Worm (Caenorhabditis elegans) whole organism, L2 larva: Measurements from ENCODE around the gene copg-1.

Experiments used
- C34F6.9 ChIP-seq: fragments of 150-350 bp; optimal IDR thresholded peaks from 2 replicates; lab custom pipeline; 2014; ENCODE audit warnings: missing biosample characterization, missing genetic modification characterization
- F13H6.1 ChIP-seq: sonication (generic microtip); optimal IDR thresholded peaks from 2 replicates; lab custom pipeline; 2016; ENCODE audit warnings: missing genetic modification characterization, missing compliant biosample characterization
- R02D3.7 ChIP-seq: fragments of 150-350 bp; optimal IDR thresholded peaks from 2 replicates; lab custom pipeline; 2014; ENCODE audit warnings: missing biosample characterization, missing genetic modification characterization
- Y55F3AM.14 ChIP-seq: fragments of 200-800 bp; sonication (Bioruptor generic); optimal IDR thresholded peaks from 2 replicates; lab custom pipeline; 2018; ENCODE audit warnings: mild to moderate bottlenecking, missing genetic modification characterization, missing compliant biosample characterization
- ZK546.5 ChIP-seq: sonication (generic microtip); optimal IDR thresholded peaks from 2 replicates; lab custom pipeline; 2017; ENCODE audit warnings: missing biosample characterization, missing genetic modification characterization
- alr-1 ChIP-seq: fragments of 150-350 bp; optimal IDR thresholded peaks from 2 replicates; lab custom pipeline; 2014; ENCODE audit warnings: missing biosample characterization, missing genetic modification characterization
- aly-2 ChIP-seq: fragments of 150-350 bp; optimal IDR thresholded peaks from 2 replicates; lab custom pipeline; 2014; ENCODE audit warnings: missing biosample characterization, missing genetic modification characterization
- ama-1 ChIP-seq: fragments of 150-350 bp; optimal IDR thresholded peaks from 2 replicates; lab custom pipeline; 2018; ENCODE audit warnings: inconsistent platforms
- blmp-1 ChIP-seq: sonication (generic microtip); optimal IDR thresholded peaks from 2 replicates; lab custom pipeline; 2017; ENCODE audit warnings: missing genetic modification characterization, mild to moderate bottlenecking, missing compliant biosample characterization, antibody characterized with exemption, moderate library complexity; ENCODE audit not compliant: insufficient read depth
- ceh-16 ChIP-seq: fragments of 150-350 bp; optimal IDR thresholded peaks from 2 replicates; lab custom pipeline; 2014; ENCODE audit warnings: missing biosample characterization, missing genetic modification characterization
- ceh-82 ChIP-seq: fragments of 150-350 bp; optimal IDR thresholded peaks from 2 replicates; lab custom pipeline; 2014; ENCODE audit warnings: missing biosample characterization, missing genetic modification characterization
- crh-2 ChIP-seq: sonication (generic microtip); optimal IDR thresholded peaks from 2 replicates; lab custom pipeline; 2017; ENCODE audit warnings: missing biosample characterization, missing genetic modification characterization
- dmd-4 ChIP-seq: sonication (generic microtip); optimal IDR thresholded peaks from 2 replicates; lab custom pipeline; 2017; ENCODE audit warnings: missing biosample characterization, missing genetic modification characterization
- egl-27 ChIP-seq: sonication (generic microtip); optimal IDR thresholded peaks from 3 replicates; lab custom pipeline; 2017; ENCODE audit warnings: missing biosample characterization, missing genetic modification reagents, missing genetic modification characterization
- elt-1 ChIP-seq: fragments of 150-350 bp; optimal IDR thresholded peaks from 2 replicates; lab custom pipeline; 2014; ENCODE audit warnings: missing biosample characterization, missing genetic modification characterization
- elt-3 ChIP-seq: sonication (generic microtip); optimal IDR thresholded peaks from 2 replicates; lab custom pipeline; 2017; ENCODE audit warnings: missing biosample characterization, missing genetic modification characterization
- fos-1 ChIP-seq: fragments of 150-350 bp; optimal IDR thresholded peaks from 2 replicates; lab custom pipeline; 2014; ENCODE audit warnings: missing biosample characterization, missing genetic modification characterization
- gmeb-1 ChIP-seq: fragments of 150-350 bp; optimal IDR thresholded peaks from 2 replicates; lab custom pipeline; 2014; ENCODE audit warnings: missing biosample characterization, missing genetic modification characterization
- lin-11 ChIP-seq: fragments of 150-350 bp; sonication (generic microtip); optimal IDR thresholded peaks from 2 replicates; lab custom pipeline; 2014; ENCODE audit warnings: missing biosample characterization, missing genetic modification characterization, inconsistent platforms, mixed read lengths
- lin-13 ChIP-seq: fragments of 150-350 bp; optimal IDR thresholded peaks from 2 replicates; lab custom pipeline; 2014; ENCODE audit warnings: missing biosample characterization, missing genetic modification reagents, missing genetic modification characterization
- lin-39 ChIP-seq: fragments of 150-350 bp; optimal IDR thresholded peaks from 2 replicates; lab custom pipeline; 2014; ENCODE audit warnings: missing biosample characterization, missing genetic modification reagents, missing genetic modification characterization
- lsy-2 ChIP-seq, 2 experiments: fragments of 150-350 bp in 1 of 2; sonication (generic microtip) in 1 of 2; optimal IDR thresholded peaks; 2 replicates each; lab custom pipeline; 2014 to 2017; ENCODE audit warnings: missing biosample characterization in 2 of 2, missing genetic modification characterization in 2 of 2
- mab-5 ChIP-seq: fragments of 150-350 bp; optimal IDR thresholded peaks from 2 replicates; lab custom pipeline; 2014; ENCODE audit warnings: missing biosample characterization, missing genetic modification characterization
- mbf-1 ChIP-seq: sonication (generic microtip); optimal IDR thresholded peaks from 2 replicates; lab custom pipeline; 2017; ENCODE audit warnings: missing biosample characterization, missing genetic modification characterization
- mdl-1 ChIP-seq, 2 experiments: fragments of 150-350 bp in 1 of 2; sonication (generic microtip) in 1 of 2; optimal IDR thresholded peaks; 2 replicates each; lab custom pipeline; 2017; ENCODE audit warnings: missing biosample characterization in 2 of 2, missing genetic modification characterization in 2 of 2
- nhr-10 ChIP-seq: sonication (generic microtip); optimal IDR thresholded peaks from 2 replicates; lab custom pipeline; 2017; ENCODE audit warnings: missing biosample characterization, missing genetic modification characterization
- nhr-11 ChIP-seq: fragments of 150-350 bp; optimal IDR thresholded peaks from 2 replicates; lab custom pipeline; 2014; ENCODE audit warnings: missing biosample characterization, missing genetic modification characterization
- nhr-12 ChIP-seq: fragments of 150-350 bp; optimal IDR thresholded peaks from 2 replicates; lab custom pipeline; 2014; ENCODE audit warnings: missing biosample characterization, missing genetic modification characterization
- nhr-129 ChIP-seq: fragments of 150-350 bp; optimal IDR thresholded peaks from 2 replicates; lab custom pipeline; 2014; ENCODE audit warnings: missing biosample characterization, missing genetic modification characterization
- nhr-21 ChIP-seq: fragments of 150-350 bp; optimal IDR thresholded peaks from 2 replicates; lab custom pipeline; 2014; ENCODE audit warnings: missing biosample characterization, missing genetic modification characterization
- nhr-23 ChIP-seq: fragments of 150-350 bp; optimal IDR thresholded peaks from 2 replicates; lab custom pipeline; 2014; ENCODE audit warnings: missing biosample characterization, missing genetic modification reagents, missing genetic modification characterization
- nhr-237 ChIP-seq: fragments of 150-350 bp; optimal IDR thresholded peaks from 2 replicates; lab custom pipeline; 2014; ENCODE audit warnings: missing biosample characterization, missing genetic modification characterization
- nhr-25 ChIP-seq: fragments of 150-350 bp; sonication (generic microtip); optimal IDR thresholded peaks from 3 replicates; lab custom pipeline; 2014; ENCODE audit warnings: missing biosample characterization, missing genetic modification characterization
- nhr-6 ChIP-seq: fragments of 150-350 bp; optimal IDR thresholded peaks from 2 replicates; lab custom pipeline; 2014; ENCODE audit warnings: missing biosample characterization, missing genetic modification characterization
- nhr-77 ChIP-seq: fragments of 150-350 bp; optimal IDR thresholded peaks from 2 replicates; lab custom pipeline; 2014; ENCODE audit warnings: missing biosample characterization, missing genetic modification characterization
- peb-1 ChIP-seq: fragments of 150-350 bp; optimal IDR thresholded peaks from 2 replicates; lab custom pipeline; 2014; ENCODE audit warnings: missing biosample characterization, missing genetic modification characterization
- sem-4 ChIP-seq: fragments of 150-350 bp; optimal IDR thresholded peaks from 2 replicates; lab custom pipeline; 2014; ENCODE audit warnings: missing biosample characterization, missing genetic modification reagents, missing genetic modification characterization
- skn-1 ChIP-seq: sonication (generic microtip); optimal IDR thresholded peaks from 2 replicates; lab custom pipeline; 2017; ENCODE audit warnings: missing biosample characterization, missing genetic modification characterization
- sma-3 ChIP-seq: sonication (generic microtip); optimal IDR thresholded peaks from 2 replicates; lab custom pipeline; 2016; ENCODE audit warnings: missing genetic modification reagents, missing genetic modification characterization, missing compliant biosample characterization
- sma-9 ChIP-seq, 2 experiments: fragments of 150-350 bp in 1 of 2; sonication (generic microtip) in 1 of 2; optimal IDR thresholded peaks; 2 replicates each; lab custom pipeline; 2014 to 2016; ENCODE audit warnings: missing genetic modification characterization in 2 of 2, mild to moderate bottlenecking in 1 of 2, missing biosample characterization in 1 of 2, missing compliant biosample characterization in 1 of 2, missing genetic modification reagents in 1 of 2, moderate library complexity in 1 of 2
- snpc-4 ChIP-seq: fragments of 150-350 bp; optimal IDR thresholded peaks from 2 replicates; lab custom pipeline; 2014; ENCODE audit warnings: missing biosample characterization, missing genetic modification characterization
- unc-39 ChIP-seq: fragments of 150-350 bp; optimal IDR thresholded peaks from 2 replicates; lab custom pipeline; 2014; ENCODE audit warnings: missing biosample characterization, missing genetic modification characterization
- unc-55 ChIP-seq: fragments of 150-350 bp; sonication (generic microtip); optimal IDR thresholded peaks from 3 replicates; lab custom pipeline; 2014; ENCODE audit warnings: missing biosample characterization, missing genetic modification reagents, missing genetic modification characterization
- unc-62 ChIP-seq: fragments of 150-350 bp; optimal IDR thresholded peaks from 2 replicates; lab custom pipeline; 2014; ENCODE audit warnings: missing biosample characterization, missing genetic modification reagents, missing genetic modification characterization
- zag-1 ChIP-seq: fragments of 150-350 bp; optimal IDR thresholded peaks from 2 replicates; lab custom pipeline; 2014; ENCODE audit warnings: missing biosample characterization, missing genetic modification characterization
- ztf-1 ChIP-seq: fragments of 200-800 bp; sonication (Bioruptor generic); conservative IDR thresholded peaks from 2 replicates; pipeline ENCODE4 v1.3.6; 2022; ENCODE audit warnings: missing genetic modification characterization, missing compliant biosample characterization
- ztf-11 ChIP-seq: sonication (generic microtip); optimal IDR thresholded peaks from 2 replicates; lab custom pipeline; 2017; ENCODE audit warnings: missing biosample characterization, missing genetic modification characterization
- ztf-4 ChIP-seq: fragments of 150-350 bp; optimal IDR thresholded peaks from 2 replicates; lab custom pipeline; 2014; ENCODE audit warnings: missing biosample characterization, missing genetic modification characterization

The copg-1 gene

DNA sequence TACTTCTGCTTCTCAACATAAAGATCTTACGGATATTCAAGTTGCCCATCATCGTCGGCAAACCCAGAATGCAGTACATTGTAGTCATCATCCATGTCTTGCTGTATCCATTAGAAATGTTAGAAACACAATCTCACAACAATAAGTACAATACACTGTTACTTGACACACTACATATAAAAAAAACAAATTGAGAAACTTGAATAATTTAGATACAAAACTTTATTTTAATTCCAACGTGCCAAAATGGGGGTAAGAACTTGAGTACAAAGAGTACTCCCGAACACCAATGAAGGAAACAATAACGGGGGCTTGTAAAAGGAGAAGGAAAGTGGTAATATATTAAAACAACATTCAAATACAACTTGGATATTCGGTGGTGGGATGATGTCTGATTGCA lies 25.2 kb upstream of the copg-1 start, which contains the start of gene ctf-18:
TSS of gene ctf-18 (minus strand) at position 101 of the 400 bp plus-strand sequence.
- TF ChIP-seq ceh-82 (no peak), nhr-77 (tag; lab: Kevin White, UChicago) (no peak), F13H6.1 (tag; lab: Kevin White, UChicago) (no peak)

DNA sequence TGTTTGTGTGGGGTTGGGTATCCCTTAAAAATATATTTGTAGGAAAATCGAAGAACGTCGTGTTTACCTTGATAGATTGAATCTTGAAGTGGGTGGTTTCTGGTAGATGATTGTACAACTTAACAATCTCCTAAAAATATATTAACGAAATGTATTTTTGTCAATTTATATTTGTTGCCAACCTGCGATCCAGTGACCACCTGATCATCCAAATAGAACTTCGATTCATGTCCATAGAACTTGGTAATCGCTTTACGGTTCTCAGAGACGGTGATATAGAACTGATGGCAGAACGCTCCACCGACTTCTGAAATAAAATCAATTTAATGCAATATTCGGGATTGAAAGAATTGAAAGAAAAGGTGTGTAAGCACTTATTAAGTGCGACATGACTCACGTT lies 23.3 kb upstream of the copg-1 start:
- no peak for TF ChIP-seq zag-1 (tag; lab: Kevin White, UChicago)
- TF ChIP-seq blmp-1: no peak

DNA sequence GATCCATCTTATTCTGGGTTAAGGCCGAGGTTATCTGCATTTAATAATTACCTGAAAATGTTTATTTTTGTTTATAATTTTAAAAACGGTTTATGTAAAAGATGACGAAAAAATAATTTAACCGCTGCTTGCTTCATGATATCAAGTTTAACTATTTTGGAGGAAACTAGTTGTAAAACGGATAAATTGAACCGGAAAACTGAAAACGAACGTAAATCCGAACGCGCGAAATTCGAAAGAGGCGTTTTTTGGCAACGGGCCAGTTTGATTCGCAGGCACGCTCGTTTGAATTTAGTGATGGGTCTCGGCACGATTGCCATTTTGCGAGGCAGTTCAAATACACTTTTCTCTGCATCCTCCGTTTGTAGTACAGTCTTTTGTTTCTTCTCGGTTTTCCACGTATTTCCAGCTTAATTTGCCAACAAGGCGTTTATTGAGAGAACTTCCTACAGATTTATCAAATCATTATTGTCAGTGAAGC lies 22.8 kb upstream of the copg-1 start, which contains the start of the genes gtbp-1 and K08F4.3:
TSS of gene gtbp-1 (minus strand) at position 51 of the 481 bp plus-strand sequence.
TSS of gene K08F4.3 (plus strand) at position 352 of the 481 bp plus-strand sequence.
- no peak for TF ChIP-seq blmp-1
- TF ChIP-seq ztf-1 (GFP tag; lab: Robert Waterston, UW): no peak
- no peak for TF ChIP-seq R02D3.7 (tag; lab: Kevin White, UChicago)
- no peak for TF ChIP-seq ceh-82
- TF ChIP-seq lin-13 (GFP tag; lab: Kevin White, UChicago): peak; percentile 63
- peak; percentile 80 for TF ChIP-seq ZK546.5
- no peak for TF ChIP-seq ztf-4 (tag; lab: Kevin White, UChicago)
- no peak for TF ChIP-seq nhr-6 (tag; lab: Kevin White, UChicago)
- peak; percentile 90 for TF ChIP-seq gmeb-1 (tag; lab: Kevin White, UChicago)
- TF ChIP-seq sma-9 (GFP tag; optimal IDR thresholded peaks at IDR 0.05; lab: Kevin White, UChicago): peak; percentile 39
- no peak for TF ChIP-seq sma-9 (tag; optimal IDR thresholded peaks at IDR 0.05; lab: Kevin White, UChicago)
- no peak for TF ChIP-seq lin-39 (tag; lab: Kevin White, UChicago)
- TF ChIP-seq unc-62 (GFP tag; lab: Kevin White, UChicago): no peak
- no peak for TF ChIP-seq aly-2 (tag; lab: Kevin White, UChicago)
- TF ChIP-seq nhr-237 (tag; lab: Kevin White, UChicago): no peak
- no peak for TF ChIP-seq skn-1 (tag; lab: Kevin White, UChicago)
- TF ChIP-seq Y55F3AM.14 (GFP tag; lab: Kevin White, UChicago): no peak
- no peak for TF ChIP-seq ztf-11 (tag; lab: Kevin White, UChicago)
- no peak for TF ChIP-seq elt-3 (tag; lab: Kevin White, UChicago)
- peak; percentile 10 for TF ChIP-seq snpc-4
- no peak for TF ChIP-seq nhr-12
- TF ChIP-seq nhr-25: no peak
- no peak for TF ChIP-seq nhr-11 (tag; lab: Kevin White, UChicago)
- peak; percentile 86 for TF ChIP-seq C34F6.9 (tag; lab: Kevin White, UChicago)
- TF ChIP-seq mbf-1: no peak
- TF ChIP-seq sem-4: peak; percentile 22
- TF ChIP-seq ama-1: no peak
- TF ChIP-seq ceh-16 (tag; lab: Kevin White, UChicago): no peak
- TF ChIP-seq nhr-21 (tag; lab: Kevin White, UChicago): peak; percentile 2
- peak; percentile 90 for TF ChIP-seq nhr-129 (tag; lab: Kevin White, UChicago)
- peak; percentile 84 for TF ChIP-seq lin-11
- peak; percentile 52 for TF ChIP-seq F13H6.1 (tag; lab: Kevin White, UChicago)
- no peak for TF ChIP-seq nhr-23 (tag; lab: Kevin White, UChicago)
- peak; percentile 94 for TF ChIP-seq unc-55 (GFP tag; lab: Kevin White, UChicago)
- no peak for TF ChIP-seq nhr-77 (tag; lab: Kevin White, UChicago)
- TF ChIP-seq dmd-4 (tag; lab: Kevin White, UChicago): no peak
- TF ChIP-seq unc-39 (tag; lab: Kevin White, UChicago): no peak
- peak; percentile 20 for TF ChIP-seq zag-1 (tag; lab: Kevin White, UChicago)
- TF ChIP-seq mab-5: no peak
- TF ChIP-seq nhr-10: no peak
- no peak for TF ChIP-seq mdl-1 (tag; optimal IDR thresholded peaks at IDR 0.05; lab: Kevin White, UChicago)
- peak; percentile 94 for TF ChIP-seq crh-2 (tag; lab: Kevin White, UChicago)
- TF ChIP-seq peb-1 (tag; lab: Kevin White, UChicago): no peak
- peak; percentile 66 for TF ChIP-seq sma-3 (GFP tag; lab: Kevin White, UChicago)
- no peak for TF ChIP-seq fos-1 (tag; lab: Kevin White, UChicago)
- TF ChIP-seq egl-27 (tag; lab: Kevin White, UChicago): no peak
- TF ChIP-seq alr-1: no peak
- peak; percentile 16 to 90 for TF ChIP-seq lsy-2 (tag; optimal IDR thresholded peaks at IDR 0.05; lab: Kevin White, UChicago)
- no peak for TF ChIP-seq elt-1
